Fruit fly (Drosophila melanogaster) whole organism: ENCODE data around the gene snk.

Experiments
- CG8478 ChIP-seq: fragments of >200 bp; optimal IDR thresholded peaks from 2 replicates; lab custom pipeline; 2018; ENCODE audit warnings: inconsistent platforms
- Dll ChIP-seq: fragments of >200 bp; optimal IDR thresholded peaks from 2 replicates; lab custom pipeline; 2017
- EcR ChIP-seq, 2 experiments: fragments of >200 bp; optimal IDR thresholded peaks; 2 replicates each; lab custom pipeline; 2017; ENCODE audit warnings: missing biosample characterization in 2 of 2, missing genetic modification characterization in 2 of 2, missing genetic modification reagents in 2 of 2
- psq ChIP-seq: fragments of >200 bp; optimal IDR thresholded peaks from 2 replicates; lab custom pipeline; 2017
- usp ChIP-seq: fragments of >200 bp; optimal IDR thresholded peaks from 2 replicates; lab custom pipeline; 2017; ENCODE audit warnings: missing biosample characterization, missing genetic modification characterization, mixed read lengths

- no peak for TF ChIP-seq usp
- TF ChIP-seq CG8478 (lab: Kevin White, UChicago), result no peak
- TF ChIP-seq EcR (GFP tag; optimal IDR thresholded peaks at IDR 0.05; lab: Kevin White, UChicago), result peak in 1 of 2 experiments; percentile 55
- peak; percentile 15 for TF ChIP-seq Dll (lab: Kevin White, UChicago)
- no peak for TF ChIP-seq psq
These were observed 22.7 kb upstream of the snk start for dm6 chr3R:13065180-13065757.
